Worm (Caenorhabditis elegans): ENCODE data around the gene nlp-78.

DNA sequence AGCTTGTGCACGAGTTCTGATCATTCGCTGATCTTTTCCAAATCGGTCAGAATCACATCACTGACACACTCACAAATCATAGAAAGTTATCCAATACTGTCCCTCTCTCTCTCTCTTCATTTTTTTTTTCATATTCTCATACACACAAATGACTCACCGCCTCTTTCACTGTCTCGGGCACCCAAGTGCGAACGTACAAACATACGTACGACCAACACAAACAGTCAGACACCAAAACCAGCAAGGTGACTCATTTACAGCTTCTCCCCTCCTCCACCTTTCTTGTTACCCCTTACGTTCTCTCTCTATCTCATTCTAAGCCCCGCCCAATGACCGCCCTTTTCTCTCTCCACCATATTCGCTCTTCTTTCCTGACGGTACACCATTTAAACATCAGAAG lies 9.0 kb upstream of the nlp-78 start:
- TF ChIP-seq lin-13 (GFP tag; optimal IDR thresholded peaks at IDR 0.05): no peak
- no peak for TF ChIP-seq elt-3 (tag; optimal IDR thresholded peaks at IDR 0.05)
